Fruit fly (Drosophila melanogaster) whole organism, embryonic: Measurements from ENCODE around the gene CG13031.
A peak's percentile ranks its signal among the peaks of the same experiment; 100 is the strongest.

Experiments used
- Bdp1 ChIP-seq: fragments of 200-800 bp; sonication (Bioruptor generic); optimal IDR thresholded peaks from 3 replicates; lab custom pipeline; 2016; ENCODE audit warnings: missing biosample characterization, missing genetic modification characterization
- Blimp-1 ChIP-seq: fragments of 200-800 bp; sonication (Bioruptor generic); optimal IDR thresholded peaks from 3 replicates; lab custom pipeline; 2018; ENCODE audit warnings: missing biosample characterization, missing genetic modification characterization, mild to moderate bottlenecking, moderate library complexity, missing genetic modification reagents
- CG10321 ChIP-seq: fragments of 200-800 bp; sonication (Bioruptor generic); IDR thresholded peaks from 2 replicates; pipeline ENCODE4 v1.3.6; 2022; ENCODE audit warnings: missing biosample characterization, missing genetic modification characterization
- CG10431 ChIP-seq: fragments of 200-800 bp; sonication (Bioruptor generic); optimal IDR thresholded peaks from 3 replicates; lab custom pipeline; 2018; ENCODE audit warnings: missing biosample characterization, mild to moderate bottlenecking, missing genetic modification characterization
- CG13424 ChIP-seq: fragments of 200-800 bp; sonication (Bioruptor generic); optimal IDR thresholded peaks from 2 replicates; lab custom pipeline; 2019; ENCODE audit warnings: missing biosample characterization, mild to moderate bottlenecking, missing genetic modification characterization, moderate library complexity
- CG13624 ChIP-seq: fragments of 200-800 bp; sonication (Bioruptor generic); optimal IDR thresholded peaks from 2 replicates; lab custom pipeline; 2016; ENCODE audit warnings: missing biosample characterization, missing genetic modification characterization
- CG14965 ChIP-seq: fragments of 200-800 bp; sonication (Bioruptor generic); optimal IDR thresholded peaks from 2 replicates; lab custom pipeline; 2016; ENCODE audit warnings: missing biosample characterization, missing genetic modification characterization, borderline replicate concordance
- CG15073 ChIP-seq: fragments of 200-800 bp; sonication (Bioruptor generic); optimal IDR thresholded peaks from 2 replicates; lab custom pipeline; 2016; ENCODE audit warnings: missing biosample characterization, missing genetic modification characterization
- CG15514 ChIP-seq: fragments of 200-800 bp; sonication (Bioruptor generic); optimal IDR thresholded peaks from 3 replicates; lab custom pipeline; 2017; ENCODE audit warnings: missing biosample characterization, missing genetic modification characterization, mild to moderate bottlenecking, moderate library complexity, missing genetic modification reagents
- CG15696 ChIP-seq: fragments of 200-800 bp; sonication (Bioruptor generic); optimal IDR thresholded peaks from 2 replicates; lab custom pipeline; 2019; ENCODE audit warnings: missing biosample characterization, mild to moderate bottlenecking, missing genetic modification characterization, moderate library complexity
- CG17802 ChIP-seq: fragments of 200-800 bp; sonication (Bioruptor generic); optimal IDR thresholded peaks from 2 replicates; lab custom pipeline; 2018; ENCODE audit warnings: missing biosample characterization, mild to moderate bottlenecking, missing genetic modification characterization, moderate library complexity
- CG17829 ChIP-seq: fragments of 200-800 bp; optimal IDR thresholded peaks from 2 replicates; lab custom pipeline; 2019; ENCODE audit warnings: missing biosample characterization, mild to moderate bottlenecking, missing genetic modification characterization, moderate library complexity
- CG2120 ChIP-seq: fragments of 200-800 bp; sonication (Bioruptor generic); optimal IDR thresholded peaks from 3 replicates; lab custom pipeline; 2016; ENCODE audit warnings: missing biosample characterization, missing genetic modification characterization
- CG3163 ChIP-seq: fragments of 200-800 bp; sonication (Bioruptor generic); optimal IDR thresholded peaks from 3 replicates; lab custom pipeline; 2016; ENCODE audit warnings: missing biosample characterization, missing genetic modification characterization
- CG43689 ChIP-seq: fragments of 200-800 bp; sonication (Bioruptor generic); IDR thresholded peaks from 2 replicates; pipeline ENCODE4 v1.3.6; 2022; ENCODE audit warnings: missing biosample characterization, missing genetic modification characterization
- CG7357 ChIP-seq: fragments of 200-800 bp; sonication (Bioruptor generic); IDR thresholded peaks from 3 replicates; pipeline ENCODE4 v1.3.6; 2022; ENCODE audit warnings: missing biosample characterization, missing genetic modification characterization
- CG9797 ChIP-seq: fragments of 200-800 bp; sonication (Bioruptor generic); optimal IDR thresholded peaks from 3 replicates; lab custom pipeline; 2018; ENCODE audit warnings: missing biosample characterization, mild to moderate bottlenecking, missing genetic modification characterization
- CG9932 ChIP-seq: fragments of 200-800 bp; sonication (Bioruptor generic); IDR thresholded peaks from 2 replicates; pipeline ENCODE4 v1.3.6; 2022; ENCODE audit warnings: missing biosample characterization, missing genetic modification characterization
- Dip2 ChIP-seq: fragments of 200-800 bp; sonication (Bioruptor generic); IDR thresholded peaks from 2 replicates; pipeline ENCODE4 v1.3.6; 2022; ENCODE audit warnings: missing biosample characterization, missing genetic modification characterization
- HLH4C ChIP-seq: fragments of 200-800 bp; sonication (Bioruptor generic); IDR thresholded peaks from 3 replicates; pipeline ENCODE4 v1.3.6; 2022; ENCODE audit warnings: missing biosample characterization, missing genetic modification characterization; ENCODE audit not compliant: partially characterized antibody
- Hr39 ChIP-seq: fragments of >200 bp; optimal IDR thresholded peaks from 2 replicates; lab custom pipeline; 2017
- Jarid2 ChIP-seq: fragments of 200-800 bp; sonication (Bioruptor generic); optimal IDR thresholded peaks from 3 replicates; lab custom pipeline; 2017; ENCODE audit warnings: mild to moderate bottlenecking, missing biosample characterization, missing genetic modification reagents, missing genetic modification characterization
- Med ChIP-seq: fragments of 200-800 bp; sonication (Bioruptor generic); peaks from one replicate; lab custom pipeline; 2016; ENCODE audit warnings: missing biosample characterization, missing genetic modification characterization, mild to moderate bottlenecking, inconsistent platforms, moderate library complexity
- Mes4 ChIP-seq: fragments of 200-800 bp; sonication (Bioruptor generic); optimal IDR thresholded peaks from 2 replicates; lab custom pipeline; 2016; ENCODE audit warnings: missing biosample characterization, missing genetic modification characterization
- Sox102F ChIP-seq: fragments of 200-800 bp; sonication (Bioruptor generic); optimal IDR thresholded peaks from 2 replicates; lab custom pipeline; 2018; ENCODE audit warnings: missing biosample characterization, mild to moderate bottlenecking, missing genetic modification characterization, moderate library complexity
- ase ChIP-seq: fragments of 200-800 bp; sonication (Bioruptor generic); IDR thresholded peaks from 3 replicates; pipeline ENCODE4 v1.3.6; 2022; ENCODE audit warnings: missing biosample characterization, missing genetic modification characterization
- bsh ChIP-seq, 2 experiments: fragments of 200-800 bp; sonication (Bioruptor generic); optimal IDR thresholded peaks; 2 replicates each; lab custom pipeline; 2017 to 2018; ENCODE audit warnings: mild to moderate bottlenecking in 2 of 2, missing biosample characterization in 2 of 2, missing genetic modification characterization in 2 of 2, moderate library complexity in 1 of 2
- cas ChIP-seq: fragments of 200-800 bp; sonication (Bioruptor generic); IDR thresholded peaks from 2 replicates; pipeline ENCODE4 v1.3.6; 2022; ENCODE audit warnings: missing biosample characterization, missing genetic modification characterization
- chinmo ChIP-seq: fragments of 200-800 bp; sonication (Bioruptor generic); IDR thresholded peaks from 4 replicates; pipeline ENCODE4 v1.3.6; 2022; ENCODE audit warnings: missing biosample characterization, missing genetic modification characterization; ENCODE audit not compliant: partially characterized antibody
- dmrt99B ChIP-seq: fragments of 200-800 bp; sonication (Bioruptor generic); optimal IDR thresholded peaks from 2 replicates; lab custom pipeline; 2018; ENCODE audit warnings: missing biosample characterization, mild to moderate bottlenecking, missing genetic modification characterization, moderate library complexity
- esg ChIP-seq: fragments of 200-800 bp; sonication (Bioruptor generic); conservative IDR thresholded peaks from 2 replicates; pipeline ENCODE4 v1.3.6; 2022; ENCODE audit warnings: missing biosample characterization, missing genetic modification characterization
- fd3F ChIP-seq: fragments of 200-800 bp; sonication (Bioruptor generic); optimal IDR thresholded peaks from 2 replicates; lab custom pipeline; 2018; ENCODE audit warnings: missing biosample characterization, mild to moderate bottlenecking, missing genetic modification characterization, moderate library complexity
- fd64A ChIP-seq: fragments of 200-800 bp; sonication (Bioruptor generic); optimal IDR thresholded peaks from 3 replicates; lab custom pipeline; 2018; ENCODE audit warnings: missing biosample characterization, mild to moderate bottlenecking, missing genetic modification characterization
- fu2 ChIP-seq: fragments of 200-800 bp; sonication (Bioruptor generic); optimal IDR thresholded peaks from 2 replicates; lab custom pipeline; 2016; ENCODE audit warnings: missing biosample characterization, missing genetic modification characterization
- ham ChIP-seq: fragments of 200-800 bp; sonication (Bioruptor generic); IDR thresholded peaks from 2 replicates; pipeline ENCODE4 v1.3.6; 2022; ENCODE audit warnings: missing biosample characterization, missing genetic modification characterization
- kah ChIP-seq: fragments of 200-800 bp; sonication (Bioruptor generic); optimal IDR thresholded peaks from 2 replicates; lab custom pipeline; 2018; ENCODE audit warnings: missing biosample characterization, mild to moderate bottlenecking, missing genetic modification characterization
- mam ChIP-seq: fragments of 200-800 bp; sonication (Bioruptor generic); optimal IDR thresholded peaks from 3 replicates; lab custom pipeline; 2016; ENCODE audit warnings: missing biosample characterization, missing genetic modification characterization
- nerfin-2 ChIP-seq: fragments of 200-800 bp; sonication (Bioruptor generic); IDR thresholded peaks from 2 replicates; pipeline ENCODE4 v1.3.6; 2022; ENCODE audit warnings: missing biosample characterization, missing genetic modification characterization; ENCODE audit not compliant: partially characterized antibody
- onecut ChIP-seq: fragments of 200-800 bp; sonication (Bioruptor generic); IDR thresholded peaks from 2 replicates; pipeline ENCODE4 v1.3.6; 2022; ENCODE audit warnings: missing biosample characterization, missing genetic modification characterization
- org-1 ChIP-seq: fragments of 200-800 bp; sonication (Bioruptor generic); optimal IDR thresholded peaks from 2 replicates; lab custom pipeline; 2017; ENCODE audit warnings: missing biosample characterization, missing genetic modification characterization
- phol ChIP-seq: fragments of 200-800 bp; sonication (Bioruptor generic); optimal IDR thresholded peaks from 3 replicates; lab custom pipeline; 2018; ENCODE audit warnings: missing biosample characterization, mild to moderate bottlenecking, missing genetic modification characterization, moderate library complexity
- repo ChIP-seq: fragments of 200-800 bp; sonication (Bioruptor generic); optimal IDR thresholded peaks from 2 replicates; lab custom pipeline; 2016; ENCODE audit warnings: missing biosample characterization, missing genetic modification characterization
- salm ChIP-seq: fragments of 200-800 bp; sonication (Bioruptor generic); optimal IDR thresholded peaks from 2 replicates; lab custom pipeline; 2018; ENCODE audit warnings: missing biosample characterization, mild to moderate bottlenecking, missing genetic modification characterization
- sd ChIP-seq: fragments of 200-800 bp; sonication (Bioruptor generic); optimal IDR thresholded peaks from 3 replicates; lab custom pipeline; 2018; ENCODE audit warnings: missing biosample characterization, mild to moderate bottlenecking, missing genetic modification characterization, moderate library complexity
- sens-2 ChIP-seq: fragments of 200-800 bp; sonication (Bioruptor generic); IDR thresholded peaks from 2 replicates; pipeline ENCODE4 v1.3.6; 2022; ENCODE audit warnings: missing biosample characterization, missing genetic modification characterization
- sisA ChIP-seq: fragments of 200-800 bp; sonication (Bioruptor generic); IDR thresholded peaks from 2 replicates; pipeline ENCODE4 v1.3.6; 2022; ENCODE audit warnings: missing biosample characterization, missing genetic modification characterization
- usp ChIP-seq: fragments of >200 bp; optimal IDR thresholded peaks from 2 replicates; lab custom pipeline; 2017; ENCODE audit warnings: missing biosample characterization, missing genetic modification characterization
- wek ChIP-seq: fragments of 200-800 bp; sonication (Bioruptor generic); optimal IDR thresholded peaks from 3 replicates; lab custom pipeline; 2018; ENCODE audit warnings: missing biosample characterization, mild to moderate bottlenecking, missing genetic modification characterization, moderate library complexity

CG13031 gene

dm6 chr3L:16765647-16766628 lies 41.3 kb downstream of the CG13031 start, which contains the start of gene Nrt (continued):
- TF ChIP-seq Blimp-1 (GFP tag; lab: Kevin White, UChicago) (peak; percentile 78), CG10431 (GFP tag; lab: Kevin White, UChicago) (peak; percentile 26), kah (peak; percentile 39), dmrt99B (peak; percentile 72), salm (tag; lab: Kevin White, UChicago) (peak; percentile 67), sisA (peak; percentile 14; the same call in 1 of the 2 replicates), CG7357 (GFP tag; lab: Robert Waterston, UW) (no peak), CG13424 (tag; lab: Kevin White, UChicago) (peak; percentile 83), ham (no peak), chinmo (peak; percentile 88), cas (GFP tag; lab: Robert Waterston, UW) (no peak), repo (GFP tag; lab: Kevin White, UChicago) (no peak), wek (GFP tag; lab: Kevin White, UChicago) (no peak), ase (peak; percentile 22; the same call in 1 of the 3 replicates), Jarid2 (GFP tag; lab: Kevin White, UChicago) (peak; percentile 99), CG14965 (GFP tag; lab: Kevin White, UChicago) (no peak), onecut (GFP tag; lab: Robert Waterston, UW) (peak; percentile 33; the same call in 1 of the 2 replicates), CG13624 (GFP tag; lab: Kevin White, UChicago) (no peak), CG17802 (tag; lab: Kevin White, UChicago) (no peak), Bdp1 (no peak), mam (GFP tag; lab: Kevin White, UChicago) (no peak), phol (tag; lab: Kevin White, UChicago) (peak; percentile 57), CG17829 (peak; percentile 67), Med (GFP tag; lab: Kevin White, UChicago) (peak; percentile 93), fd64A (GFP tag; lab: Kevin White, UChicago) (no peak), Dip2 (no peak), CG43689 (GFP tag; lab: Robert Waterston, UW) (no peak), usp (no peak), Mes4 (GFP tag; lab: Kevin White, UChicago) (no peak), CG15696 (tag; lab: Kevin White, UChicago) (peak; percentile 54), CG3163 (GFP tag; lab: Kevin White, UChicago) (peak; percentile 1), CG9932 (GFP tag; lab: Robert Waterston, UW) (peak; percentile 56; the same call in 1 of the 2 replicates), CG15514 (GFP tag; lab: Kevin White, UChicago) (peak; percentile 7), sens-2 (GFP tag; lab: Robert Waterston, UW) (0 out of 2 replicates have a peak, but pooled peaks have one; percentile 20), fd3F (GFP tag; lab: Kevin White, UChicago) (peak; percentile 27), nerfin-2 (GFP tag; lab: Robert Waterston, UW) (0 out of 2 replicates have a peak, but pooled peaks have one; percentile 40), Sox102F (peak; percentile 61), CG9797 (GFP tag; lab: Kevin White, UChicago) (no peak), fu2 (GFP tag; lab: Kevin White, UChicago) (no peak), CG10321 (GFP tag; lab: Robert Waterston, UW) (no peak), CG15073 (GFP tag; lab: Kevin White, UChicago) (no peak), HLH4C (GFP tag; lab: Robert Waterston, UW) (no peak), bsh (GFP tag; optimal IDR thresholded peaks at IDR 0.05; lab: Kevin White, UChicago) (peak; percentile 48 to 76), sd (peak; percentile 17), CG2120 (GFP tag; lab: Kevin White, UChicago) (peak; percentile 54), esg (GFP tag; lab: Robert Waterston, UW) (0 out of 2 replicates have a peak, but pooled peaks have one; percentile 11), org-1 (GFP tag; lab: Kevin White, UChicago) (peak; percentile 42), Hr39 (lab: Kevin White, UChicago) (no peak)
